7 worm cellular contexts compared by ENCODE assay signal in genomic region chrIII:8988544-8988943, ce11.
TF ChIP-seq lines count a peak whose summit lies in the region.

No protein-coding gene starts in this region.

TF ChIP-seq in whole organism, L1 larva, 84 proteins besides CTCF, POLR2A, EP300 and RAD21:
- TF ChIP-seq fkh-8 (tag; optimal IDR thresholded peaks at IDR 0.05; lab: Kevin White, UChicago) (peak; percentile 39), lin-14 (GFP tag; optimal IDR thresholded peaks at IDR 0.05; lab: Kevin White, UChicago) (peak; percentile 64), lsy-2 (tag; optimal IDR thresholded peaks at IDR 0.05; lab: Kevin White, UChicago) (peak in 1 of 2 experiments; percentile 9), Y116A8C.19 (tag; optimal IDR thresholded peaks at IDR 0.05; lab: Kevin White, UChicago; ENCODE audit: borderline replicate concordance) (no peak), sup-37 (GFP tag; optimal IDR thresholded peaks at IDR 0.05; lab: Kevin White, UChicago) (no peak), ceh-82 (tag; optimal IDR thresholded peaks at IDR 0.05; lab: Kevin White, UChicago) (peak in 1 of 3 experiments; percentile 14), skn-1 (tag; optimal IDR thresholded peaks at IDR 0.05; lab: Kevin White, UChicago) (peak; percentile 2)

TF ChIP-seq in whole organism, L2 larva, 48 proteins besides CTCF, POLR2A, EP300 and RAD21:
- TF ChIP-seq elt-1 (tag; optimal IDR thresholded peaks at IDR 0.05; lab: Kevin White, UChicago) (no peak), unc-55 (GFP tag; optimal IDR thresholded peaks at IDR 0.05; lab: Kevin White, UChicago) (peak; percentile 40)

TF ChIP-seq in whole organism, L3 larva, 47 proteins besides CTCF, POLR2A, EP300 and RAD21:
- TF ChIP-seq zag-1 (tag; optimal IDR thresholded peaks at IDR 0.05; lab: Kevin White, UChicago) (no peak), lin-39 (tag; optimal IDR thresholded peaks at IDR 0.05; lab: Kevin White, UChicago) (peak; percentile 15), mdl-1 (tag; optimal IDR thresholded peaks at IDR 0.05; lab: Kevin White, UChicago) (no peak)

TF ChIP-seq in whole organism, L4 larva, 104 proteins besides CTCF, POLR2A, EP300 and RAD21 (continues in another document):
- TF ChIP-seq ces-1 (GFP tag; optimal IDR thresholded peaks at IDR 0.05; lab: Kevin White, UChicago): no peak
- no peak for TF ChIP-seq egl-43 (GFP tag; IDR thresholded peaks at IDR 0.05; lab: Robert Waterston, UW)
- TF ChIP-seq dmd-9 (GFP tag; IDR thresholded peaks at IDR 0.05; lab: Robert Waterston, UW): no peak
- no peak for TF ChIP-seq mdt-29 (GFP tag; IDR thresholded peaks at IDR 0.05; lab: Robert Waterston, UW)
- peak; percentile 94 for TF ChIP-seq aha-1 (tag; lab: Kevin White, UChicago)
- no peak for TF ChIP-seq vab-7 (GFP tag; IDR thresholded peaks at IDR 0.05; lab: Robert Waterston, UW)
- no peak for TF ChIP-seq nhr-11 (tag; optimal IDR thresholded peaks at IDR 0.05; lab: Kevin White, UChicago)
- TF ChIP-seq rbr-2 (tag; optimal IDR thresholded peaks at IDR 0.05; lab: Kevin White, UChicago): peak; percentile 38
- no peak for TF ChIP-seq snpc-4 (tag; optimal IDR thresholded peaks at IDR 0.05; lab: Kevin White, UChicago)
- no peak for TF ChIP-seq daf-16 (GFP tag; optimal IDR thresholded peaks at IDR 0.05; lab: Kevin White, UChicago)
- TF ChIP-seq daf-16 (tag; optimal IDR thresholded peaks at IDR 0.05; lab: Kevin White, UChicago): peak; percentile 10
- no peak for TF ChIP-seq tra-1 (GFP tag; IDR thresholded peaks at IDR 0.05; lab: Robert Waterston, UW)
- TF ChIP-seq cey-2 (tag; optimal IDR thresholded peaks at IDR 0.05; lab: Kevin White, UChicago; ENCODE audit: borderline replicate concordance, insufficient read depth): no peak
- peak in 1 of 2 experiments; percentile 70 for TF ChIP-seq unc-62 (GFP tag; optimal IDR thresholded peaks at IDR 0.05 in 1 of 2; lab: Kevin White, UChicago)
- no peak for TF ChIP-seq unc-62 (tag; optimal IDR thresholded peaks at IDR 0.05; lab: Kevin White, UChicago)
- TF ChIP-seq F26F4.8 (GFP tag; conservative IDR thresholded peaks at IDR 0.05; lab: Robert Waterston, UW): no peak
- no peak for TF ChIP-seq nhr-76 (tag; optimal IDR thresholded peaks at IDR 0.05; lab: Kevin White, UChicago)
- TF ChIP-seq hlh-30 (tag; optimal IDR thresholded peaks at IDR 0.05; lab: Kevin White, UChicago; ENCODE audit: insufficient read depth): peak; percentile 18
- TF ChIP-seq madf-5 (GFP tag; IDR thresholded peaks at IDR 0.05; lab: Robert Waterston, UW): no peak
- TF ChIP-seq unc-39 (tag; optimal IDR thresholded peaks at IDR 0.05; lab: Kevin White, UChicago): no peak
- TF ChIP-seq zip-2 (tag; optimal IDR thresholded peaks at IDR 0.05; lab: Kevin White, UChicago): no peak

TF ChIP-seq in whole organism, early embryonic, 17 proteins besides CTCF, POLR2A, EP300 and RAD21:
- TF ChIP-seq scrt-1 (GFP tag; IDR thresholded peaks at IDR 0.05; lab: Robert Waterston, UW) (0 out of 2 replicates have a peak, but pooled peaks have one; percentile 30), hmbx-1 (tag; optimal IDR thresholded peaks at IDR 0.05; lab: Kevin White, UChicago) (no peak)

TF ChIP-seq in whole organism, midembryonic, 9 proteins besides CTCF, POLR2A, EP300 and RAD21:
- TF ChIP-seq med-1 (GFP tag; optimal IDR thresholded peaks at IDR 0.05; lab: Kevin White, UChicago; ENCODE audit: insufficient read depth) (no peak), T22C8.4 (GFP tag; IDR thresholded peaks at IDR 0.05; lab: Robert Waterston, UW) (no peak; the same call in 1 of the 2 replicates), cog-1 (tag; optimal IDR thresholded peaks at IDR 0.05; lab: Kevin White, UChicago) (no peak), flt-1 (GFP tag; IDR thresholded peaks at IDR 0.05; lab: Robert Waterston, UW) (0 out of 2 replicates have a peak, but pooled peaks have one; percentile 34), ref-1 (GFP tag; conservative IDR thresholded peaks at IDR 0.05; lab: Robert Waterston, UW) (no peak), klf-2 (GFP tag; conservative IDR thresholded peaks at IDR 0.05; lab: Robert Waterston, UW) (no peak), ztf-29 (GFP tag; IDR thresholded peaks at IDR 0.05; lab: Robert Waterston, UW) (no peak)

TF ChIP-seq in whole organism, young adult, 124 proteins besides CTCF, POLR2A, EP300 and RAD21:
- TF ChIP-seq hsf-1 (GFP tag; IDR thresholded peaks at IDR 0.05; lab: Robert Waterston, UW): 0 out of 2 replicates have a peak, but pooled peaks have one; percentile 7
- TF ChIP-seq hmg-20 (GFP tag; IDR thresholded peaks at IDR 0.05; lab: Robert Waterston, UW): no peak
- peak in 1 of 3 experiments; percentile 3 for TF ChIP-seq lin-35 (GFP tag; optimal IDR thresholded peaks at IDR 0.05; lab: Kevin White, UChicago)
